Worm (Caenorhabditis elegans) whole organism, L2 larva: ENCODE data around the gene sru-48.

Experiments
- lin-11 ChIP-seq: fragments of 150-350 bp; sonication (generic microtip); optimal IDR thresholded peaks from 2 replicates; lab custom pipeline; 2014; ENCODE audit warnings: missing biosample characterization, missing genetic modification characterization, inconsistent platforms, mixed read lengths
- mdl-1 ChIP-seq, 2 experiments: fragments of 150-350 bp in 1 of 2; sonication (generic microtip) in 1 of 2; optimal IDR thresholded peaks; 2 replicates each; lab custom pipeline; 2017; ENCODE audit warnings: missing biosample characterization in 2 of 2, missing genetic modification characterization in 2 of 2
- nhr-23 ChIP-seq: fragments of 150-350 bp; optimal IDR thresholded peaks from 2 replicates; lab custom pipeline; 2014; ENCODE audit warnings: missing biosample characterization, missing genetic modification reagents, missing genetic modification characterization
- nhr-77 ChIP-seq: fragments of 150-350 bp; optimal IDR thresholded peaks from 2 replicates; lab custom pipeline; 2014; ENCODE audit warnings: missing biosample characterization, missing genetic modification characterization
- snpc-4 ChIP-seq: fragments of 150-350 bp; optimal IDR thresholded peaks from 2 replicates; lab custom pipeline; 2014; ENCODE audit warnings: missing biosample characterization, missing genetic modification characterization
- unc-62 ChIP-seq: fragments of 150-350 bp; optimal IDR thresholded peaks from 2 replicates; lab custom pipeline; 2014; ENCODE audit warnings: missing biosample characterization, missing genetic modification reagents, missing genetic modification characterization

- TF ChIP-seq lin-11 (tag; lab: Kevin White, UChicago) (no peak), nhr-77 (tag; lab: Kevin White, UChicago) (no peak), snpc-4 (no peak), mdl-1 (tag; optimal IDR thresholded peaks at IDR 0.05; lab: Kevin White, UChicago) (no peak), nhr-23 (no peak), unc-62 (GFP tag; lab: Kevin White, UChicago) (no peak)
These were observed 19.3 kb downstream of the sru-48 start for ce11 chrX:5199245-5199644.
